Worm (Caenorhabditis elegans) whole organism, late embryonic: Measurements from ENCODE around the gene srh-282.

ENCODE experiments used
- C38D4.7 ChIP-seq: fragments of 200-800 bp; sonication (Bioruptor generic); optimal IDR thresholded peaks from 2 replicates; lab custom pipeline; 2018; ENCODE audit warnings: mild to moderate bottlenecking, missing genetic modification characterization, moderate library complexity, missing compliant biosample characterization
- F13H6.1 ChIP-seq: sonication (generic microtip); optimal IDR thresholded peaks from 2 replicates; lab custom pipeline; 2016; ENCODE audit warnings: missing genetic modification characterization, missing compliant biosample characterization
- K02D7.2 ChIP-seq: sonication (generic microtip); optimal IDR thresholded peaks from 2 replicates; lab custom pipeline; 2017; ENCODE audit warnings: mild to moderate bottlenecking, missing genetic modification characterization, missing compliant biosample characterization
- T23F11.4 ChIP-seq: fragments of 200-800 bp; sonication (Bioruptor generic); optimal IDR thresholded peaks from 2 replicates; lab custom pipeline; 2018; ENCODE audit warnings: mild to moderate bottlenecking, missing genetic modification characterization, missing compliant biosample characterization
- Y22D7AL.16 ChIP-seq: sonication (generic microtip); optimal IDR thresholded peaks from 2 replicates; lab custom pipeline; 2016; ENCODE audit warnings: missing genetic modification characterization, missing compliant biosample characterization
- ceh-19 ChIP-seq: fragments of 200-800 bp; sonication (Bioruptor generic); optimal IDR thresholded peaks from 2 replicates; lab custom pipeline; 2018; ENCODE audit warnings: mild to moderate bottlenecking, missing genetic modification characterization, missing compliant biosample characterization
- ceh-24 ChIP-seq: sonication (generic microtip); optimal IDR thresholded peaks from 2 replicates; lab custom pipeline; 2016; ENCODE audit warnings: mild to moderate bottlenecking, missing genetic modification characterization, missing compliant biosample characterization
- ceh-45 ChIP-seq: fragments of 200-800 bp; sonication (Bioruptor generic); IDR thresholded peaks from 2 replicates; pipeline ENCODE4 v1.3.6; 2022; ENCODE audit warnings: missing genetic modification reagents, missing genetic modification characterization, missing compliant biosample characterization
- ceh-48 ChIP-seq: sonication (generic microtip); optimal IDR thresholded peaks from 2 replicates; lab custom pipeline; 2016; ENCODE audit warnings: missing genetic modification characterization, inconsistent platforms, missing compliant biosample characterization
- che-1 ChIP-seq: sonication (generic microtip); optimal IDR thresholded peaks from 2 replicates; lab custom pipeline; 2016; ENCODE audit warnings: mild to moderate bottlenecking, missing genetic modification characterization, missing compliant biosample characterization
- dmd-4 ChIP-seq: sonication (generic microtip); optimal IDR thresholded peaks from 2 replicates; lab custom pipeline; 2016; ENCODE audit warnings: borderline replicate concordance, missing genetic modification characterization, missing compliant biosample characterization
- dve-1 ChIP-seq: sonication (generic microtip); optimal IDR thresholded peaks from 2 replicates; lab custom pipeline; 2017; ENCODE audit warnings: antibody characterized with exemption, mild to moderate bottlenecking, missing genetic modification characterization, missing compliant biosample characterization
- ets-4 ChIP-seq: sonication (generic microtip); optimal IDR thresholded peaks from 2 replicates; lab custom pipeline; 2016; ENCODE audit warnings: missing genetic modification characterization, missing compliant biosample characterization
- eyg-1 ChIP-seq: sonication (generic microtip); optimal IDR thresholded peaks from 2 replicates; lab custom pipeline; 2016; ENCODE audit warnings: missing genotype, missing genetic modification characterization, missing compliant biosample characterization
- fax-1 ChIP-seq: sonication (generic microtip); optimal IDR thresholded peaks from 2 replicates; lab custom pipeline; 2016; ENCODE audit warnings: missing genotype, missing genetic modification characterization, missing compliant biosample characterization
- fkh-10 ChIP-seq: fragments of 150-350 bp; optimal IDR thresholded peaks from 2 replicates; lab custom pipeline; 2014; ENCODE audit warnings: missing biosample characterization, missing genetic modification reagents, missing genetic modification characterization
- gmeb-2 ChIP-seq: sonication (generic microtip); optimal IDR thresholded peaks from 2 replicates; lab custom pipeline; 2016; ENCODE audit warnings: missing genetic modification characterization, inconsistent platforms, missing compliant biosample characterization
- hlh-13 ChIP-seq: fragments of 200-800 bp; sonication (Bioruptor generic); optimal IDR thresholded peaks from 2 replicates; lab custom pipeline; 2018; ENCODE audit warnings: mild to moderate bottlenecking, missing genetic modification characterization, missing compliant biosample characterization
- hlh-15 ChIP-seq: sonication (generic microtip); optimal IDR thresholded peaks from 2 replicates; lab custom pipeline; 2016; ENCODE audit warnings: missing genetic modification characterization, missing compliant biosample characterization
- hlh-30 ChIP-seq: sonication (generic microtip); optimal IDR thresholded peaks from 2 replicates; lab custom pipeline; 2017; ENCODE audit warnings: antibody characterized with exemption, missing genetic modification characterization, missing compliant biosample characterization; ENCODE audit not compliant: insufficient read depth
- hlh-6 ChIP-seq: sonication (generic microtip); optimal IDR thresholded peaks from 2 replicates; lab custom pipeline; 2016; ENCODE audit warnings: missing genotype, missing genetic modification characterization, missing compliant biosample characterization
- hlh-8 ChIP-seq: sonication (generic microtip); optimal IDR thresholded peaks from 2 replicates; lab custom pipeline; 2016; ENCODE audit warnings: missing genotype, missing genetic modification characterization, missing compliant biosample characterization
- madf-2 ChIP-seq: sonication (generic microtip); optimal IDR thresholded peaks from 2 replicates; lab custom pipeline; 2017; ENCODE audit warnings: missing genetic modification characterization, missing compliant biosample characterization
- nfya-1 ChIP-seq: sonication (generic microtip); optimal IDR thresholded peaks from 2 replicates; lab custom pipeline; 2017; ENCODE audit warnings: missing genetic modification characterization, mild to moderate bottlenecking, missing compliant biosample characterization, antibody characterized with exemption, moderate library complexity
- nhr-11 ChIP-seq: fragments of 150-350 bp; optimal IDR thresholded peaks from 2 replicates; lab custom pipeline; 2014; ENCODE audit warnings: missing biosample characterization, missing genetic modification characterization
- odd-2 ChIP-seq: sonication (generic microtip); optimal IDR thresholded peaks from 2 replicates; lab custom pipeline; 2017; ENCODE audit warnings: antibody characterized with exemption, mild to moderate bottlenecking, missing genetic modification characterization, missing compliant biosample characterization
- pag-3 ChIP-seq: sonication (generic microtip); optimal IDR thresholded peaks from 2 replicates; lab custom pipeline; 2016; ENCODE audit warnings: missing compliant biosample characterization, missing genetic modification characterization, borderline replicate concordance
- pqm-1 ChIP-seq: sonication (generic microtip); optimal IDR thresholded peaks from 2 replicates; lab custom pipeline; 2016; ENCODE audit warnings: missing genetic modification characterization, missing compliant biosample characterization
- ref-2 ChIP-seq: sonication (generic microtip); optimal IDR thresholded peaks from 2 replicates; lab custom pipeline; 2016; ENCODE audit warnings: missing genetic modification characterization, missing compliant biosample characterization
- sox-2 ChIP-seq: fragments of 200-800 bp; sonication (Bioruptor generic); IDR thresholded peaks from 2 replicates; pipeline ENCODE4 v1.3.6; 2022; ENCODE audit warnings: missing genetic modification reagents, missing genetic modification characterization, missing compliant biosample characterization
- sox-4 ChIP-seq: sonication (generic microtip); optimal IDR thresholded peaks from 2 replicates; lab custom pipeline; 2017; ENCODE audit warnings: mild to moderate bottlenecking, missing genetic modification characterization, inconsistent platforms, missing compliant biosample characterization
- syd-9 ChIP-seq: sonication (generic microtip); optimal IDR thresholded peaks from 2 replicates; lab custom pipeline; 2016; ENCODE audit warnings: mild to moderate bottlenecking, missing genetic modification characterization, moderate library complexity, missing compliant biosample characterization
- tbx-2 ChIP-seq: sonication (generic microtip); optimal IDR thresholded peaks from 2 replicates; lab custom pipeline; 2016; ENCODE audit warnings: missing genetic modification characterization, missing compliant biosample characterization
- ttx-3 ChIP-seq: sonication (generic microtip); optimal IDR thresholded peaks from 2 replicates; lab custom pipeline; 2016; ENCODE audit warnings: missing genetic modification reagents, missing genetic modification characterization, missing compliant biosample characterization
- unc-3 ChIP-seq, 2 experiments: fragments of 200-800 bp in 1 of 2; sonication (Bioruptor generic) in 1 of 2; sonication (generic microtip) in 1 of 2; conservative IDR thresholded peaks in 1 of 2; optimal IDR thresholded peaks in 1 of 2; 2 replicates each; pipeline versions ENCODE4 v1.3.6 to Lab custom; 2016 to 2022; ENCODE audit warnings: missing compliant biosample characterization in 2 of 2, missing genetic modification characterization in 2 of 2, missing genetic modification reagents in 1 of 2
- unc-42 ChIP-seq: sonication (generic microtip); optimal IDR thresholded peaks from 2 replicates; lab custom pipeline; 2016; ENCODE audit warnings: missing genotype, missing genetic modification characterization, missing compliant biosample characterization
- zip-5 ChIP-seq: sonication (generic microtip); optimal IDR thresholded peaks from 2 replicates; lab custom pipeline; 2016; ENCODE audit warnings: missing genetic modification characterization, missing compliant biosample characterization
- ztf-16 ChIP-seq: sonication (generic microtip); optimal IDR thresholded peaks from 2 replicates; lab custom pipeline; 2017; ENCODE audit warnings: missing genetic modification characterization, missing compliant biosample characterization

Gene srh-282

DNA sequence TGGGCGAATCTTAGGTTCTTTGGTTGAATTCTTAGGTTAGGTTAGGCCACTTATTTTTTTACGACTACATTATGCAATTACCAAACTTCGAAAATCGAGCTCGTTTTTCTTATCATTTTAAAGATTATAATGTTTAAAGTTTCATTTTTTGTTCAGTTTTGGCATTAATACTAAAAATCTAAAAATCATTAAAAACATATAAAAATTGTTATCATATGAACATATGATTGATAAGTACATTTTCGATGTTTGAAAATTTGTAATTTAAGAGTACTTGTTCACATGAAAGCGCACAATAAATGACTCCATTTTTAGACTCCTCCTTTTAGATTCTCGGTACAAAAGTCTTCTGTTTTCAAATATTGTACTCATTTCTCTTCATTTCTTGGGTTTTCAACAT, 31.9 kb upstream of the srh-282 start:
- TF ChIP-seq C38D4.7 (GFP tag; lab: Kevin White, UChicago) (no peak), unc-3 (GFP tag; conservative IDR thresholded peaks at IDR 0.05; lab: Robert Waterston, UW) (no peak), unc-3 (tag; optimal IDR thresholded peaks at IDR 0.05; lab: Kevin White, UChicago) (no peak), hlh-13 (no peak), nfya-1 (tag; lab: Kevin White, UChicago) (no peak), hlh-6 (tag; lab: Kevin White, UChicago) (no peak), hlh-8 (tag; lab: Kevin White, UChicago) (no peak), fax-1 (tag; lab: Kevin White, UChicago) (no peak), tbx-2 (tag; lab: Kevin White, UChicago) (no peak), eyg-1 (tag; lab: Kevin White, UChicago) (no peak), ceh-45 (GFP tag; lab: Robert Waterston, UW) (no peak), dve-1 (tag; lab: Kevin White, UChicago) (no peak), fkh-10 (GFP tag; lab: Kevin White, UChicago) (no peak), F13H6.1 (tag; lab: Kevin White, UChicago) (no peak), hlh-30 (tag; lab: Kevin White, UChicago) (no peak), pqm-1 (no peak), K02D7.2 (tag; lab: Kevin White, UChicago) (no peak), sox-4 (tag; lab: Kevin White, UChicago) (no peak), syd-9 (tag; lab: Kevin White, UChicago) (no peak)

DNA sequence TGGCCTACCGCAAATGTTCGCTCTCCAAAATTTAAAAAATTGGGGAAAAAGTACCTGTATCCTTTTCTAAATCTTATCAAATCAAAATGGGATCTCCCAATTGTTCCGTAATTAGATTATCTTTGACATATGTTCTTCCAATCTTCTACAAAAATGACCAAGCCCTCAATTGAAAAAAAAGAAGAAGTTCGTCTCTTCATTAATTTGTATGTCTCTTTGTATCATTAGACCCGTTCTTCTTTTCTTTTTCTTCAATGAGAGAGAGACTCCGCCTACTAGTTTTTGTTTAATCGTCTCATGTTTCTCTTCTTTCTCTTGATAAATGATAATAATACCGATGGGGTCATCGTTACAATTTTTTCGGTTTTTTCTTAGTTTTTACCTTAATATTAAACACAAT, 30.1 kb upstream of the srh-282 start:
- TF ChIP-seq ceh-48 = no peak
- no peak for TF ChIP-seq C38D4.7 (GFP tag; lab: Kevin White, UChicago)
- no peak for TF ChIP-seq ttx-3 (tag; lab: Kevin White, UChicago)
- no peak for TF ChIP-seq zip-5
- TF ChIP-seq syd-9 (tag; lab: Kevin White, UChicago) = no peak
- no peak for TF ChIP-seq ets-4
- no peak for TF ChIP-seq hlh-15
- TF ChIP-seq K02D7.2 (tag; lab: Kevin White, UChicago) = no peak
- TF ChIP-seq pqm-1 = no peak
- TF ChIP-seq pag-3 = no peak
- TF ChIP-seq ceh-19 (GFP tag; lab: Kevin White, UChicago) = no peak
- no peak for TF ChIP-seq ztf-16 (tag; lab: Kevin White, UChicago)
- no peak for TF ChIP-seq gmeb-2
- TF ChIP-seq ceh-45 (GFP tag; lab: Robert Waterston, UW) = no peak
- TF ChIP-seq nhr-11 (tag; lab: Kevin White, UChicago) = no peak
- TF ChIP-seq, all 69 proteins: peak for 0

DNA sequence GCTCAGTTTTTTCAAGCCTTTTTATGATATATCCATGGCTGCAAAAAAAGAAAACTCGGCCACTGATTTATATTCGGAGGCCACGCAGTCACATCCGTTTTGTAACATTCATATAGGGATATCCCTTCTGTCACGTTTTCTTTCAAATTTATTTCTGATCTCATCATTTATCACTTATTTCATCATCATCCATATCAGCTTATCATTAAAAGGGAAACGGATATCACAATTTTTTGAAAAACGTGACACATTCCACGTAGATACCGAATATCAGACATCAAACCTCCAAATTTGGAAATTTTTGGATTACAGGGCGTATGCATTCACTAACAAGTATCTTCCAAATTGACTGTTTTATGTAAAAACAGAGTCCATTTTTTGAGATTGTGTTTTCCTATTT, 29.5 kb upstream of the srh-282 start:
- TF ChIP-seq ceh-19 (GFP tag; lab: Kevin White, UChicago) (no peak), che-1 (no peak), madf-2 (tag; lab: Kevin White, UChicago) (no peak), dmd-4 (tag; lab: Kevin White, UChicago) (no peak), hlh-15 (no peak), nfya-1 (tag; lab: Kevin White, UChicago) (no peak), Y22D7AL.16 (tag; lab: Kevin White, UChicago) (no peak), unc-42 (no peak), nhr-11 (tag; lab: Kevin White, UChicago) (no peak), hlh-30 (tag; lab: Kevin White, UChicago) (no peak), ceh-24 (tag; lab: Kevin White, UChicago) (no peak), T23F11.4 (GFP tag; lab: Kevin White, UChicago) (no peak), sox-2 (GFP tag; lab: Robert Waterston, UW) (no peak), odd-2 (no peak), ref-2 (no peak), eyg-1 (tag; lab: Kevin White, UChicago) (no peak), zip-5 (no peak), ceh-45 (GFP tag; lab: Robert Waterston, UW) (no peak)
